Worm (Caenorhabditis elegans) whole organism, L3 larva: Measurements from ENCODE around the gene lpd-9.

Experiments
- ama-1 ChIP-seq: fragments of 150-350 bp; optimal IDR thresholded peaks from 2 replicates; lab custom pipeline; 2018
- eor-1 ChIP-seq, 2 experiments: fragments of 150-350 bp; optimal IDR thresholded peaks; 2 replicates each; lab custom pipeline; 2014 to 2018; ENCODE audit warnings: missing biosample characterization in 2 of 2, missing genetic modification characterization in 2 of 2
- jun-1 ChIP-seq: fragments of 150-350 bp; optimal IDR thresholded peaks from 2 replicates; lab custom pipeline; 2014; ENCODE audit warnings: missing biosample characterization, missing genetic modification reagents, missing genetic modification characterization
- nhr-237 ChIP-seq: fragments of 150-350 bp; optimal IDR thresholded peaks from 2 replicates; lab custom pipeline; 2014; ENCODE audit warnings: missing biosample characterization, missing genetic modification characterization
- unc-62 ChIP-seq: fragments of 150-350 bp; sonication (generic microtip); optimal IDR thresholded peaks from 4 replicates; lab custom pipeline; 2014; ENCODE audit warnings: missing biosample characterization, missing genetic modification reagents, missing genetic modification characterization

ce11 chrV:10581837-10582300, 2.8 kb downstream of the lpd-9 start, which contains the start of gene T21C9.6:
- no peak for TF ChIP-seq unc-62 (GFP tag; lab: Kevin White, UChicago)
- no peak for TF ChIP-seq nhr-237 (tag; lab: Kevin White, UChicago)
- no peak for TF ChIP-seq jun-1
- TF ChIP-seq ama-1 (lab: Kevin White, UChicago) = no peak
- no peak for TF ChIP-seq eor-1 (tag; optimal IDR thresholded peaks at IDR 0.05; lab: Kevin White, UChicago)
